Worm (Caenorhabditis elegans) whole organism, young adult: ENCODE data around the gene pinn-1.
"Not testable (repeated sequence)": the region's sequence is repeated elsewhere in the genome, so short reads cannot be mapped to it uniquely, and the experiment has no call there.

ENCODE experiments used
- D2030.7 ChIP-seq: fragments of 200-800 bp; sonication (Bioruptor generic); IDR thresholded peaks from 2 replicates; pipeline ENCODE4 v1.3.6; 2022; ENCODE audit warnings: missing genetic modification reagents, missing genetic modification characterization, missing compliant biosample characterization
- F22D6.2 ChIP-seq: sonication (generic microtip); optimal IDR thresholded peaks from 2 replicates; lab custom pipeline; 2016; ENCODE audit warnings: mild to moderate bottlenecking, missing genetic modification characterization, missing compliant biosample characterization
- F23B12.7 ChIP-seq: sonication (generic microtip); optimal IDR thresholded peaks from 2 replicates; lab custom pipeline; 2017; ENCODE audit warnings: missing genetic modification characterization, mild to moderate bottlenecking, missing compliant biosample characterization, antibody characterized with exemption, moderate library complexity; ENCODE audit not compliant: insufficient read depth
- F37B4.10 ChIP-seq: fragments of 200-800 bp; sonication (Bioruptor generic); IDR thresholded peaks from 2 replicates; pipeline ENCODE4 v1.3.6; 2022; ENCODE audit warnings: missing genetic modification characterization, missing compliant biosample characterization
- F49E8.2 ChIP-seq: sonication (generic microtip); optimal IDR thresholded peaks from 3 replicates; lab custom pipeline; 2017; ENCODE audit warnings: missing genetic modification characterization, mild to moderate bottlenecking, missing compliant biosample characterization, antibody characterized with exemption, moderate library complexity; ENCODE audit not compliant: insufficient read depth
- F55B11.4 ChIP-seq: sonication (generic microtip); optimal IDR thresholded peaks from 2 replicates; lab custom pipeline; 2016; ENCODE audit warnings: missing compliant biosample characterization, missing genetic modification characterization, borderline replicate concordance; ENCODE audit not compliant: insufficient read depth
- F57A8.1 ChIP-seq: fragments of 200-800 bp; sonication (Bioruptor generic); optimal IDR thresholded peaks from 2 replicates; lab custom pipeline; 2018; ENCODE audit warnings: mild to moderate bottlenecking, missing genetic modification characterization, moderate library complexity, missing compliant biosample characterization
- K11D2.4 ChIP-seq: fragments of 200-800 bp; sonication (Bioruptor generic); IDR thresholded peaks from 2 replicates; pipeline ENCODE4 v1.3.6; 2022; ENCODE audit warnings: missing genetic modification reagents, missing genetic modification characterization, missing compliant biosample characterization
- K12H6.12 ChIP-seq: fragments of 200-800 bp; sonication (Bioruptor generic); optimal IDR thresholded peaks from 2 replicates; lab custom pipeline; 2018; ENCODE audit warnings: mild to moderate bottlenecking, missing genetic modification characterization, missing compliant biosample characterization
- Y67H2A.10 ChIP-seq: fragments of 200-800 bp; sonication (Bioruptor generic); conservative IDR thresholded peaks from 2 replicates; pipeline ENCODE4 v1.3.6; 2022; ENCODE audit warnings: missing genetic modification reagents, missing genetic modification characterization, missing compliant biosample characterization
- atf-7 ChIP-seq: sonication (generic microtip); optimal IDR thresholded peaks from 2 replicates; lab custom pipeline; 2017; ENCODE audit warnings: mild to moderate bottlenecking, missing genetic modification characterization, missing compliant biosample characterization
- athp-1 ChIP-seq: sonication (generic microtip); optimal IDR thresholded peaks from 2 replicates; lab custom pipeline; 2017; ENCODE audit warnings: mild to moderate bottlenecking, missing genetic modification characterization, missing compliant biosample characterization
- attf-5 ChIP-seq: fragments of 200-800 bp; sonication (Bioruptor generic); optimal IDR thresholded peaks from 2 replicates; lab custom pipeline; 2018; ENCODE audit warnings: mild to moderate bottlenecking, missing genetic modification characterization, missing compliant biosample characterization
- attf-6 ChIP-seq: fragments of 200-800 bp; sonication (Bioruptor generic); IDR thresholded peaks from 2 replicates; pipeline ENCODE4 v1.3.6; 2022; ENCODE audit warnings: missing genetic modification reagents, missing genetic modification characterization, missing compliant biosample characterization
- egl-44 ChIP-seq: fragments of 200-800 bp; sonication (Bioruptor generic); IDR thresholded peaks from 2 replicates; pipeline ENCODE4 v1.3.6; 2022; ENCODE audit warnings: missing genetic modification reagents, missing genetic modification characterization, missing compliant biosample characterization
- ets-4 ChIP-seq: fragments of 200-800 bp; sonication (Bioruptor generic); optimal IDR thresholded peaks from 2 replicates; lab custom pipeline; 2018; ENCODE audit warnings: mild to moderate bottlenecking, missing genetic modification characterization, missing compliant biosample characterization
- lag-1 ChIP-seq: fragments of 200-800 bp; sonication (Bioruptor generic); IDR thresholded peaks from 2 replicates; pipeline ENCODE4 v1.3.6; 2022; ENCODE audit warnings: missing genetic modification reagents, missing genetic modification characterization, missing compliant biosample characterization
- mes-4 ChIP-seq: sonication (generic microtip); optimal IDR thresholded peaks from 2 replicates; lab custom pipeline; 2016; ENCODE audit warnings: missing genotype, missing genetic modification characterization, missing compliant biosample characterization
- mxl-1 ChIP-seq: sonication (generic microtip); optimal IDR thresholded peaks from 2 replicates; lab custom pipeline; 2016; ENCODE audit warnings: missing genetic modification characterization, missing compliant biosample characterization
- rpc-1 ChIP-seq, 2 experiments: fragments of 150-350 bp in 1 of 2; sonication (generic microtip) in 1 of 2; optimal IDR thresholded peaks; 2 replicates each; lab custom pipeline; 2014 to 2018; ENCODE audit warnings: missing biosample characterization in 1 of 2, missing genetic modification characterization in 1 of 2, missing genetic modification reagents in 1 of 2, missing genotype in 1 of 2
- sdz-38 ChIP-seq: sonication (generic microtip); optimal IDR thresholded peaks from 2 replicates; lab custom pipeline; 2016; ENCODE audit warnings: missing genotype, missing genetic modification characterization, missing compliant biosample characterization
- snpc-1.1 ChIP-seq: sonication (generic microtip); optimal IDR thresholded peaks from 2 replicates; lab custom pipeline; 2017; ENCODE audit warnings: missing genetic modification characterization, mild to moderate bottlenecking, missing compliant biosample characterization, antibody characterized with exemption, moderate library complexity, missing genotype, missing genetic modification reagents; ENCODE audit not compliant: insufficient read depth
- snpc-3.4 ChIP-seq: sonication (generic microtip); optimal IDR thresholded peaks from 2 replicates; lab custom pipeline; 2017; ENCODE audit warnings: missing genetic modification characterization, mild to moderate bottlenecking, missing compliant biosample characterization, antibody characterized with exemption, moderate library complexity, missing genotype, missing genetic modification reagents
- tlf-1 ChIP-seq: fragments of 200-800 bp; sonication (Bioruptor generic); optimal IDR thresholded peaks from 2 replicates; lab custom pipeline; 2018; ENCODE audit warnings: mild to moderate bottlenecking, missing genetic modification characterization, missing compliant biosample characterization
- xnd-1 ChIP-seq: sonication (generic microtip); optimal IDR thresholded peaks from 2 replicates; lab custom pipeline; 2016; ENCODE audit warnings: missing genotype, missing genetic modification reagents, missing genetic modification characterization, missing compliant biosample characterization

pinn-1 gene

DNA sequence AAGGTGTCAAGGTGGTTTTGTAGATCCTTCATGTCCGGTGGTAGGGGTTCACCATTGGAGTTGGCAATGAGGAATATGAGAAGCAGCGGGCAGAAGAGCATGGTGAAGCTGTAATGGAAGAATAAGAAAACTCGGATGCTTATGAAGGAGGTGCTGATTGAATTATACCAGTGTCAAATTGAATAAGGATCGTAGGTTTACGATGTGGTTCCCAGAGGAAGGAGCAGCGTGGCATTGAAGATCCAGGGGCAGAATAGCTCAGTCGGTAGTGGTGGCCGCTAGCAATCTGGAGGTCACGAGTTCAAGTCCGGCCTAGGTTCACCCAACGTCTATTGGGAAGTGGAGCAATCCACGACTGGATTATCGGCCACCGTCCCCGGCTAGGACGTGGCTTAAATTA lies 47.3 kb downstream of the pinn-1 start, which contains the start of gene Y110A2AL.6:
Gene Y110A2AL.6 (minus strand): TSS at position 101 of the 400 bp plus-strand sequence.
- no peak for TF ChIP-seq rpc-1 (optimal IDR thresholded peaks at IDR 0.05; lab: Kevin White, UChicago)
- TF ChIP-seq rpc-1 (tag; optimal IDR thresholded peaks at IDR 0.05; lab: Kevin White, UChicago) = peak; percentile 33
- no peak for TF ChIP-seq F49E8.2 (tag; lab: Kevin White, UChicago)

DNA sequence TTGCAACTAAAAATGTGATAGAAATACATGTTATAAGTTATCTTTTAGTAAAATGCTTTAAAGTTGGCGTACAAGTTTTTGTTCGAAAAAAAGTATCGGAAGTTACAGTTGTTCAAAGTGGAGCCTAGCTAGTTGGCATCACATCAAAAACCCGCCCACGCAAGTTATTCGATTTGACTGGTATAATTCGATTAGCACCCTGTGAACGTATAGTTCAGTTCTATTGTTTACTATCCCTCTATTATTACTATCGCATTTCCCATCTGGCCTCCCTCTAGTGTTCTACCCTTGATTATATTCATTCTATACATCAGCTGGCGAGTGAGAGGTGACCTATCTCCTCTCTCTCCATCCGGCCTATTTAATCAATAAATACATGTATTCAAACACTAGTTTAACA lies 49.8 kb downstream of the pinn-1 start, which contains the start of gene Y110A2AL.4:
Gene Y110A2AL.4 (plus strand): TSS at position 301 of the 400 bp plus-strand sequence.
- TF ChIP-seq tlf-1 (GFP tag; lab: Kevin White, UChicago); Y67H2A.10 (GFP tag; lab: Robert Waterston, UW); F57A8.1 (GFP tag; lab: Kevin White, UChicago): not testable (repeated sequence)

- TF ChIP-seq egl-44 (GFP tag; lab: Robert Waterston, UW) = no peak
- no peak for TF ChIP-seq K11D2.4 (GFP tag; lab: Robert Waterston, UW)
- no peak for TF ChIP-seq ets-4 (GFP tag; lab: Kevin White, UChicago)
- TF ChIP-seq F55B11.4 (tag; lab: Kevin White, UChicago) = no peak
- no peak for TF ChIP-seq mes-4 (tag; lab: Kevin White, UChicago)
- no peak for TF ChIP-seq F22D6.2 (tag; lab: Kevin White, UChicago)
- TF ChIP-seq lag-1 = no peak
- TF ChIP-seq mxl-1 = no peak
- TF ChIP-seq attf-5 = no peak
- TF ChIP-seq xnd-1 = no peak
- no peak for TF ChIP-seq atf-7 (tag; lab: Kevin White, UChicago)
- TF ChIP-seq attf-6 (GFP tag; lab: Robert Waterston, UW) = no peak
- no peak for TF ChIP-seq athp-1 (tag; lab: Kevin White, UChicago)
- no peak for TF ChIP-seq D2030.7 (GFP tag; lab: Robert Waterston, UW)
- TF ChIP-seq snpc-1.1 (tag; lab: Kevin White, UChicago) = no peak
- TF ChIP-seq F23B12.7 = no peak
- TF ChIP-seq K12H6.12 (tag; lab: Kevin White, UChicago) = no peak
- no peak for TF ChIP-seq snpc-3.4 (tag; lab: Kevin White, UChicago)
- no peak for TF ChIP-seq sdz-38 (tag; lab: Kevin White, UChicago)
- TF ChIP-seq F37B4.10 (GFP tag; lab: Robert Waterston, UW) = no peak
Observed at ce11 chrII:2836853-2837252, 52.0 kb downstream of the pinn-1 start, which contains the start of gene K12H6.7. Gene K12H6.7 (minus strand): TSS chrII:2836953.
